Worm (Caenorhabditis elegans) whole organism, late embryonic: Measurements from ENCODE around the gene C53B4.3.

Experiments used
- C08G9.2 ChIP-seq: sonication (generic microtip); optimal IDR thresholded peaks from 2 replicates; lab custom pipeline; 2016; ENCODE audit warnings: mild to moderate bottlenecking, missing genetic modification characterization, moderate library complexity, missing compliant biosample characterization
- C38D4.7 ChIP-seq: fragments of 200-800 bp; sonication (Bioruptor generic); optimal IDR thresholded peaks from 2 replicates; lab custom pipeline; 2018; ENCODE audit warnings: mild to moderate bottlenecking, missing genetic modification characterization, moderate library complexity, missing compliant biosample characterization
- Y22D7AL.16 ChIP-seq: sonication (generic microtip); optimal IDR thresholded peaks from 2 replicates; lab custom pipeline; 2016; ENCODE audit warnings: missing genetic modification characterization, missing compliant biosample characterization
- ahr-1 ChIP-seq: sonication (generic microtip); optimal IDR thresholded peaks from 2 replicates; lab custom pipeline; 2016; ENCODE audit warnings: missing genetic modification characterization, missing compliant biosample characterization
- ceh-14 ChIP-seq: sonication (generic microtip); optimal IDR thresholded peaks from 2 replicates; lab custom pipeline; 2016; ENCODE audit warnings: missing genotype, missing genetic modification characterization, missing compliant biosample characterization
- ceh-19 ChIP-seq: fragments of 200-800 bp; sonication (Bioruptor generic); optimal IDR thresholded peaks from 2 replicates; lab custom pipeline; 2018; ENCODE audit warnings: mild to moderate bottlenecking, missing genetic modification characterization, missing compliant biosample characterization
- ceh-22 ChIP-seq: sonication (generic microtip); optimal IDR thresholded peaks from 2 replicates; lab custom pipeline; 2017; ENCODE audit warnings: missing biosample characterization, missing genetic modification characterization
- ceh-34 ChIP-seq: sonication (generic microtip); optimal IDR thresholded peaks from 2 replicates; lab custom pipeline; 2016; ENCODE audit warnings: mild to moderate bottlenecking, missing genetic modification characterization, missing compliant biosample characterization
- ceh-48 ChIP-seq: sonication (generic microtip); optimal IDR thresholded peaks from 2 replicates; lab custom pipeline; 2016; ENCODE audit warnings: missing genetic modification characterization, inconsistent platforms, missing compliant biosample characterization
- ceh-9 ChIP-seq: sonication (generic microtip); optimal IDR thresholded peaks from 2 replicates; lab custom pipeline; 2016; ENCODE audit warnings: mild to moderate bottlenecking, missing genetic modification characterization, inconsistent platforms, missing compliant biosample characterization
- dmd-4 ChIP-seq: sonication (generic microtip); optimal IDR thresholded peaks from 2 replicates; lab custom pipeline; 2016; ENCODE audit warnings: borderline replicate concordance, missing genetic modification characterization, missing compliant biosample characterization
- elt-2 ChIP-seq: sonication (generic microtip); optimal IDR thresholded peaks from 2 replicates; lab custom pipeline; 2016; ENCODE audit warnings: missing genetic modification reagents, missing genetic modification characterization, missing compliant biosample characterization
- elt-4 ChIP-seq: sonication (generic microtip); optimal IDR thresholded peaks from 2 replicates; lab custom pipeline; 2016; ENCODE audit warnings: missing genetic modification characterization, missing compliant biosample characterization
- ets-4 ChIP-seq: sonication (generic microtip); optimal IDR thresholded peaks from 2 replicates; lab custom pipeline; 2016; ENCODE audit warnings: missing genetic modification characterization, missing compliant biosample characterization
- eyg-1 ChIP-seq: sonication (generic microtip); optimal IDR thresholded peaks from 2 replicates; lab custom pipeline; 2016; ENCODE audit warnings: missing genotype, missing genetic modification characterization, missing compliant biosample characterization
- fax-1 ChIP-seq: sonication (generic microtip); optimal IDR thresholded peaks from 2 replicates; lab custom pipeline; 2016; ENCODE audit warnings: missing genotype, missing genetic modification characterization, missing compliant biosample characterization
- gmeb-2 ChIP-seq: sonication (generic microtip); optimal IDR thresholded peaks from 2 replicates; lab custom pipeline; 2016; ENCODE audit warnings: missing genetic modification characterization, inconsistent platforms, missing compliant biosample characterization
- hlh-30 ChIP-seq: sonication (generic microtip); optimal IDR thresholded peaks from 2 replicates; lab custom pipeline; 2017; ENCODE audit warnings: antibody characterized with exemption, missing genetic modification characterization, missing compliant biosample characterization; ENCODE audit not compliant: insufficient read depth
- hlh-8 ChIP-seq: sonication (generic microtip); optimal IDR thresholded peaks from 2 replicates; lab custom pipeline; 2016; ENCODE audit warnings: missing genotype, missing genetic modification characterization, missing compliant biosample characterization
- lin-11 ChIP-seq: fragments of 200-800 bp; sonication (Bioruptor generic); optimal IDR thresholded peaks from 2 replicates; lab custom pipeline; 2018; ENCODE audit warnings: mild to moderate bottlenecking, missing genetic modification characterization, missing compliant biosample characterization
- madf-2 ChIP-seq: sonication (generic microtip); optimal IDR thresholded peaks from 2 replicates; lab custom pipeline; 2017; ENCODE audit warnings: missing genetic modification characterization, missing compliant biosample characterization
- mec-3 ChIP-seq: sonication (generic microtip); optimal IDR thresholded peaks from 2 replicates; lab custom pipeline; 2016; ENCODE audit warnings: borderline replicate concordance, missing genetic modification characterization, missing compliant biosample characterization
- nhr-11 ChIP-seq: fragments of 150-350 bp; optimal IDR thresholded peaks from 2 replicates; lab custom pipeline; 2014; ENCODE audit warnings: missing biosample characterization, missing genetic modification characterization
- pat-9 ChIP-seq: fragments of 200-800 bp; sonication (Bioruptor generic); optimal IDR thresholded peaks from 2 replicates; lab custom pipeline; 2018; ENCODE audit warnings: mild to moderate bottlenecking, missing genetic modification characterization, moderate library complexity, missing compliant biosample characterization
- pha-2 ChIP-seq: sonication (generic microtip); optimal IDR thresholded peaks from 2 replicates; lab custom pipeline; 2017; ENCODE audit warnings: mild to moderate bottlenecking, missing genetic modification characterization, missing compliant biosample characterization
- pha-4 ChIP-seq: fragments of 150-350 bp; optimal IDR thresholded peaks from 2 replicates; lab custom pipeline; 2018; ENCODE audit warnings: missing biosample characterization, missing genetic modification reagents, missing genetic modification characterization
- pqm-1 ChIP-seq: sonication (generic microtip); optimal IDR thresholded peaks from 2 replicates; lab custom pipeline; 2016; ENCODE audit warnings: missing genetic modification characterization, missing compliant biosample characterization
- pros-1 ChIP-seq: fragments of 150-350 bp; optimal IDR thresholded peaks from 2 replicates; lab custom pipeline; 2014; ENCODE audit warnings: missing biosample characterization, missing genetic modification reagents, missing genetic modification characterization
- rnt-1 ChIP-seq: sonication (generic microtip); optimal IDR thresholded peaks from 2 replicates; lab custom pipeline; 2016; ENCODE audit warnings: missing genetic modification characterization, missing compliant biosample characterization
- tbx-2 ChIP-seq: sonication (generic microtip); optimal IDR thresholded peaks from 2 replicates; lab custom pipeline; 2016; ENCODE audit warnings: missing genetic modification characterization, missing compliant biosample characterization
- tbx-7 ChIP-seq: sonication (generic microtip); optimal IDR thresholded peaks from 2 replicates; lab custom pipeline; 2016; ENCODE audit warnings: missing genotype, missing genetic modification characterization, missing compliant biosample characterization
- ttx-3 ChIP-seq: sonication (generic microtip); optimal IDR thresholded peaks from 2 replicates; lab custom pipeline; 2016; ENCODE audit warnings: missing genetic modification reagents, missing genetic modification characterization, missing compliant biosample characterization
- unc-3 ChIP-seq, 2 experiments: fragments of 200-800 bp in 1 of 2; sonication (Bioruptor generic) in 1 of 2; sonication (generic microtip) in 1 of 2; conservative IDR thresholded peaks in 1 of 2; optimal IDR thresholded peaks in 1 of 2; 2 replicates each; pipeline versions ENCODE4 v1.3.6 to Lab custom; 2016 to 2022; ENCODE audit warnings: missing compliant biosample characterization in 2 of 2, missing genetic modification characterization in 2 of 2, missing genetic modification reagents in 1 of 2
- unc-42 ChIP-seq: sonication (generic microtip); optimal IDR thresholded peaks from 2 replicates; lab custom pipeline; 2016; ENCODE audit warnings: missing genotype, missing genetic modification characterization, missing compliant biosample characterization

C53B4.3 gene

ce11 chrIV:8927093-8927492, 46.4 kb downstream of the C53B4.3 start (continued):
- TF ChIP-seq pha-2 (tag; lab: Kevin White, UChicago) (peak; percentile 90), tbx-7 (tag; lab: Kevin White, UChicago) (peak; percentile 69), rnt-1 (tag; lab: Kevin White, UChicago) (peak; percentile 86), pat-9 (tag; lab: Kevin White, UChicago) (peak; percentile 97), C08G9.2 (tag; lab: Kevin White, UChicago) (peak; percentile 92), pqm-1 (peak; percentile 93), ceh-22 (tag; lab: Kevin White, UChicago) (no peak), fax-1 (tag; lab: Kevin White, UChicago) (peak; percentile 87), Y22D7AL.16 (peak; percentile 89), C38D4.7 (GFP tag; lab: Kevin White, UChicago) (peak; percentile 96), ceh-34 (peak; percentile 94), nhr-11 (tag; lab: Kevin White, UChicago) (no peak), hlh-8 (peak; percentile 73), eyg-1 (peak; percentile 90), ttx-3 (tag; lab: Kevin White, UChicago) (peak; percentile 94), ets-4 (tag; lab: Kevin White, UChicago) (peak; percentile 78), unc-42 (tag; lab: Kevin White, UChicago) (peak; percentile 33)
- TF ChIP-seq, all 69 proteins: peak for 63

DNA sequence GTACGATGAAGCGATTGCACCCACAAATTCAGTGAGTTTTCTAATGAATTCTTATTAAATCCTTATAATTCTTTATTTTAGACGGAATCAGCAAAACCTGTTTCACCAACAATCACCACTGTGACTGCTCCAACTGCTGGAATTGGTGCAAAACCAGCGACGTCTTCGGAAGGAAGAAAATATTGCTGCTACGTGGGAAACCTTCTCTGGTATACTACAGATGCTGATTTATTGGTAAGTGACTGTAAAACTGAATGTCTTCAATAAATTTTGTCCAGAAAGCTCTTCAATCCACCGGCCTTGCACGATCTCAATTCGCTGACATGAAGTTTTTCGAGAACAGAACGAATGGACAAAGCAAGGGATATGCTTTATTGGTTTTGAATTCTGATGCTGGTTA, 47.0 kb downstream of the C53B4.3 start:
- TF ChIP-seq hlh-30 (no peak), ets-4 (tag; lab: Kevin White, UChicago) (no peak), elt-4 (tag; lab: Kevin White, UChicago) (no peak), ceh-14 (tag; lab: Kevin White, UChicago) (no peak), ceh-9 (tag; lab: Kevin White, UChicago) (no peak), ahr-1 (tag; lab: Kevin White, UChicago) (no peak)

- TF ChIP-seq tbx-2 (no peak), ets-4 (tag; lab: Kevin White, UChicago) (no peak), ceh-48 (peak; percentile 53), pros-1 (no peak), unc-42 (tag; lab: Kevin White, UChicago) (peak; percentile 7), lin-11 (tag; lab: Kevin White, UChicago) (no peak)
- TF ChIP-seq, all 69 proteins: peak for 2
Observed at ce11 chrIV:8925990-8926389, 47.5 kb downstream of the C53B4.3 start, which contains the start of the genes D1046.2 and cfim-2. Gene D1046.2 (minus strand): TSS chrIV:8926067. Gene cfim-2 (plus strand): TSS chrIV:8926324.

DNA sequence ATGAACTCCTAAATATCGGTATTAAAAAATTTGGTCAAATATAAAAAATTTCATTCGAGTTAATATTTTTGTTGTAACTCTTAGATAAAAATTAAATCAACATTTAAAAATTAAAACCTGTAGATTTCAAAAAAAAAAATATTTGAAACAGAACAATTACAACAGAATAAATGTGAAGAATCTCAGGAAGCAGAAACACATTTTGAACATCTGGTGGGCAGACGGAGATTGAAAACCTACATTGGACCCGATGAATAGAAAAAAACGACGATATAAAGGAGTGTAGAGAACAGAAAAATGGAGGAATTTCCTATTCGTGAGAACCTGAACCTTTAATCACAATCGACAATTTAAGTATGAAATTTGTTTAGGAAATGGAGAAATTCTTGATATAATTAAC, 49.4 kb downstream of the C53B4.3 start:
- no peak for TF ChIP-seq dmd-4 (tag; lab: Kevin White, UChicago)
- peak; percentile 61 for TF ChIP-seq hlh-8
- TF ChIP-seq mec-3 (tag; lab: Kevin White, UChicago): no peak

- TF ChIP-seq madf-2 (tag; lab: Kevin White, UChicago) (no peak), elt-2 (tag; lab: Kevin White, UChicago) (no peak), pha-4 (no peak), pros-1 (no peak), ceh-14 (tag; lab: Kevin White, UChicago) (no peak), unc-3 (GFP tag; conservative IDR thresholded peaks at IDR 0.05; lab: Robert Waterston, UW) (no peak), unc-3 (tag; optimal IDR thresholded peaks at IDR 0.05; lab: Kevin White, UChicago) (no peak), ceh-22 (tag; lab: Kevin White, UChicago) (no peak), ceh-19 (GFP tag; lab: Kevin White, UChicago) (no peak), tbx-7 (tag; lab: Kevin White, UChicago) (no peak), ttx-3 (tag; lab: Kevin White, UChicago) (no peak), gmeb-2 (tag; lab: Kevin White, UChicago) (no peak)
Observed at ce11 chrIV:8923381-8923780, 50.1 kb downstream of the C53B4.3 start.
